Worm (Caenorhabditis elegans) whole organism, L4 larva: Measurements from ENCODE around the gene Y105C5A.10.

Experiments used
- dpl-1 ChIP-seq: fragments of 150-350 bp; optimal IDR thresholded peaks from 2 replicates; lab custom pipeline; 2014; ENCODE audit warnings: missing biosample characterization, missing genetic modification reagents, missing genetic modification characterization
- spr-1 ChIP-seq: sonication (generic microtip); optimal IDR thresholded peaks from 2 replicates; lab custom pipeline; 2016; ENCODE audit warnings: mild to moderate bottlenecking, missing genetic modification characterization, missing compliant biosample characterization
- unc-62 ChIP-seq, 3 experiments: fragments of 150-350 bp in 1 of 3; sonication (generic microtip); optimal IDR thresholded peaks in 2 of 3; peaks in 1 of 3; 1 replicate in 1 of 3; 2 replicates in 2 of 3; lab custom pipeline; 2014 to 2017; ENCODE audit warnings: missing biosample characterization in 3 of 3, missing genetic modification characterization in 3 of 3, missing genetic modification reagents in 3 of 3, missing genotype in 1 of 3

DNA sequence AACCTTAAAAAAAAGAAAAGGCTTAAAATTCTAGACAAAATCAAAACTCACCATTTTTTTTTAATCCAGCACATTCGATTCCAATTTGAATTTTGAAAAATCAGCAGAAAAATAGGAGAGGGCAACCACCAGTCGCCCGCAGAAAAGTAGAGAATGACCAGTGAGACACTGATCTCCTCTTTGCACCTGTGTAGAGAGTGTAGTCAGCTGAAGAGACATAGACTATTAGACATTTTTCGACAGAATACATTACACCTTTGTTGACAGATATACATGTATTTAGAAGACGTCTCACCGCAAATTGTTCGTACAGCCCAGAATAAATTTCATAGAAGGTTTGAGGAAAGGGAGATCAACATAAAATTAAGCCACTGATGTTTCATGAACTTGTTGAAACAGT is 12.7 kb downstream of the Y105C5A.10 start:
- TF ChIP-seq unc-62 (GFP tag; optimal IDR thresholded peaks at IDR 0.05 in 1 of 2; lab: Kevin White, UChicago) (no peak), unc-62 (tag; optimal IDR thresholded peaks at IDR 0.05; lab: Kevin White, UChicago) (no peak), spr-1 (tag; lab: Kevin White, UChicago) (no peak), dpl-1 (no peak)
